Fruit fly (Drosophila melanogaster): Measurements from ENCODE around the gene TRAM.

DNA sequence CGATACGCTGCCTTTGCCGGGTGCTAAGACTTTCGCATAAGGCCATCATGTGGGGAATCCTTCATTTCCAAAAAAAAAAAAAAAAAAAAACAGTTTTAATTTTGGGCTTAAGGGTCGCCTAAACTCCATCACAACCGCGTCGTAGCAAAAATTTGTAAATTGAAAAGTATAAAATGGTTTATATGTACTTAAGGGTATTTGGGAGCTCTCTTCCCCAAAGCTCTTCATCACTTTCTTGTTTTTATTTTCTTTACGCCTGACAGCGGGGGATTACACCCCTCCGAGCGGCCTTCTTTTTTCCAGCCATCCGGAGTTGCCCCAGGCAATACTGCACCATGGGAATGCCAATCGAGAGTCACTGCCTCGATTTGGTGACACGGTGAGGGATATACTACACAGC is 29.0 kb downstream of the TRAM start:
- TF ChIP-seq EcR (GFP tag; optimal IDR thresholded peaks at IDR 0.05) (no peak), CG8478 (optimal IDR thresholded peaks at IDR 0.05) (no peak)
